Worm (Caenorhabditis elegans) whole organism, early embryonic: ENCODE data around the gene F31F7.1.

Experiments used
- B0310.2 ChIP-seq: sonication (generic microtip); optimal IDR thresholded peaks from 2 replicates; lab custom pipeline; 2016; ENCODE audit warnings: mild to moderate bottlenecking, missing genetic modification characterization, missing compliant biosample characterization
- F13C5.2 ChIP-seq: sonication (generic microtip); optimal IDR thresholded peaks from 2 replicates; lab custom pipeline; 2017; ENCODE audit warnings: mild to moderate bottlenecking, missing genetic modification characterization, inconsistent platforms, missing compliant biosample characterization
- aly-1 ChIP-seq: sonication (generic microtip); optimal IDR thresholded peaks from 2 replicates; lab custom pipeline; 2016; ENCODE audit warnings: missing genetic modification characterization, missing compliant biosample characterization
- ama-1 ChIP-seq: fragments of 150-350 bp; optimal IDR thresholded peaks from 2 replicates; lab custom pipeline; 2014
- ceh-36 ChIP-seq: sonication (generic microtip); optimal IDR thresholded peaks from 2 replicates; lab custom pipeline; 2016; ENCODE audit warnings: missing genetic modification characterization, inconsistent platforms, missing compliant biosample characterization
- flt-1 ChIP-seq: fragments of 200-800 bp; sonication (Bioruptor generic); IDR thresholded peaks from 2 replicates; pipeline ENCODE4 v1.3.6; 2022; ENCODE audit warnings: missing genetic modification characterization, missing compliant biosample characterization
- sea-1 ChIP-seq: fragments of 200-800 bp; sonication (Bioruptor generic); conservative IDR thresholded peaks from 2 replicates; pipeline ENCODE4 v1.3.6; 2022; ENCODE audit warnings: missing genetic modification characterization, missing compliant biosample characterization
- tra-4 ChIP-seq: sonication (generic microtip); optimal IDR thresholded peaks from 2 replicates; lab custom pipeline; 2017; ENCODE audit warnings: missing genetic modification characterization, missing compliant biosample characterization

DNA sequence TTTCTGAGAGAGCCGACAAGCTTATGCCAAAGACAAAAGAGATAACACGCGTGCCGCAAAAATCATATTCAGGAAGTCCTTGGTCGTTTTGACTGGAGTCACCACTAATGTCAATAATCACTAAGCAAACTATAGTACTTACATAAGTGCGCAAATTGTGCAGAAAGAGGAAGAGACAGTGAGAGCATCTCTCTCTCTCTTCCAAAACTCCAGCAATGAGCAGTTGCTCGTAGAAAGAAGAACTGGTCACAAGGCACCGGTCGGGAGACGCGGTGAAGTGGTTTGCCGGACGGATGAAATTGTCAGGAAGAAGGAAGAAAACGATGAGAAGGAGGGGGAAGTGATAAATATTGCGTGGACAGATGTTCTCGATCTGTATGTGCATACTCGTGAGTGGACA lies 6.1 kb upstream of the F31F7.1 start:
- TF ChIP-seq aly-1 (tag; lab: Kevin White, UChicago) (peak; percentile 2), tra-4 (tag; lab: Kevin White, UChicago) (no peak), F13C5.2 (tag; lab: Kevin White, UChicago) (peak; percentile 4), B0310.2 (tag; lab: Kevin White, UChicago) (no peak), ama-1 (lab: Kevin White, UChicago) (no peak), flt-1 (GFP tag; lab: Robert Waterston, UW) (no peak), sea-1 (no peak), ceh-36 (tag; lab: Kevin White, UChicago) (no peak)
